Fruit fly (Drosophila melanogaster): ENCODE measurements around the gene norpA.

The norpA gene

DNA sequence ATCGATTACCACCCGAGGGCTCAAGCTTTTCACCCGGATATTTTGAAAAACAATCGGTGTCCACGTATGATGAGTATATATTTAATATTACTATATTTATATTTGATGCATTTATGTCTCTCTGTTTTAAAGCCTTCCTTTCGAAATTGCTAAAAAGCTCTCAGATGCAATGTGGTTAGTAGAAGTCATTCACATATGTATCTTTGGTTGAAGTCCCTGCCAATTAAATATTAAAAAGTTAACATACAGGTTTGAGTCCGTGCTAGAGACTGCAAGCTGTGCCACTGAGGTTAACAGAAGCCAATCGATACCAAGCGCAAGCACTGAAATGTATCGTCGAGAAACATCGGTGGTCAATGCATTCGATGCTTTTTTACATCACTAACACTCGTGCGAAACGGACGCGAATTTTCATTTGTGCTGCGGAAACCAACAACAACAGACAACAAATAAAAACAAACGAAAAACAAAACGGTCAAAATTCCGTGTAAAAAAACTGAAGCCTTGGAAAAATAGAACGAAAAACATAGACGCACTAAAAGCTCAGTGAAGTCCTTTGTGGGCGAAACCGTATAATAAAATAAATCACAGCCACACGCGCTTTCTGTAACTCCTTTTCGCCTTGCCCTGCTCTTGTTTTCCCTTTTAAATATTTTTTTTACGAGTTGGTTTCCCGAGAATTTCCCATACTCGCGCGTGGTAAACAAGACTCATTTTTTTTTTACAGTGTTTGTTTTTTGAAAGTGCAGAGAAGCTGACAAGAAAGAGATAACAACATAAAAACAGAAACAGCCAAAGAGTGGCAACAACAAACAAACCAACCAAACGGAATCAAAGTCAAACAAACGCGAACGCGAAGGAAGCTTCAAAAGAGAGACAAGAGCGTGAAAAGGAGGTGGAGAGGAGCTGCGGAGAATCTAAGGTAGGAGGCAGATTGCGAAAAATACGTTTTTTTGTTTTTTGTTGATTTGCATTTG is at the start of gene norpA (continued):
- TF ChIP-seq CG12219 (GFP tag; optimal IDR thresholded peaks at IDR 0.05) (no peak), CG4282 (GFP tag; optimal IDR thresholded peaks at IDR 0.05) (no peak), CG32772 (GFP tag; IDR thresholded peaks at IDR 0.05) (no peak), CG18262 (tag; optimal IDR thresholded peaks at IDR 0.05) (peak; percentile 5), MESR4 (GFP tag; optimal IDR thresholded peaks at IDR 0.05) (no peak), CG17186 (GFP tag; optimal IDR thresholded peaks at IDR 0.05) (peak; percentile 78), CG2129 (GFP tag; IDR thresholded peaks at IDR 0.05; ENCODE audit: partially characterized antibody) (peak; percentile 70; the same call in 1 of the 2 replicates), CG13894 (tag; optimal IDR thresholded peaks at IDR 0.05) (peak; percentile 61), exex (tag; optimal IDR thresholded peaks at IDR 0.05) (no peak), Lhr (GFP tag; optimal IDR thresholded peaks at IDR 0.05) (peak; percentile 45), CG8089 (GFP tag; optimal IDR thresholded peaks at IDR 0.05) (no peak), ato (GFP tag; IDR thresholded peaks at IDR 0.05; ENCODE audit: partially characterized antibody) (peak; percentile 93), Asciz (GFP tag; optimal IDR thresholded peaks at IDR 0.05) (no peak), CG18599 (GFP tag; optimal IDR thresholded peaks at IDR 0.05) (peak; percentile 15), CG7928 (GFP tag; optimal IDR thresholded peaks at IDR 0.05) (no peak), mam (GFP tag; optimal IDR thresholded peaks at IDR 0.05) (peak; percentile 9), H15 (GFP tag; IDR thresholded peaks at IDR 0.05) (no peak), ssp (GFP tag; IDR thresholded peaks at IDR 0.05) (no peak), nerfin-2 (GFP tag; IDR thresholded peaks at IDR 0.05; ENCODE audit: partially characterized antibody) (peak; percentile 81), CG4424 (GFP tag; optimal IDR thresholded peaks at IDR 0.05) (no peak), p53 (GFP tag; optimal IDR thresholded peaks at IDR 0.05) (no peak), Taf1 (GFP tag; IDR thresholded peaks at IDR 0.05) (no peak), Atf6 (GFP tag; IDR thresholded peaks at IDR 0.05) (no peak; the same call in 1 of the 2 replicates), nerfin-1 (tag; optimal IDR thresholded peaks at IDR 0.05) (no peak), lola (GFP tag; optimal IDR thresholded peaks at IDR 0.05) (no peak), trem (tag; optimal IDR thresholded peaks at IDR 0.05) (peak; percentile 50), org-1 (GFP tag; optimal IDR thresholded peaks at IDR 0.05) (no peak), mirr (GFP tag; optimal IDR thresholded peaks at IDR 0.05) (no peak), CG18011 (GFP tag; optimal IDR thresholded peaks at IDR 0.05) (no peak), Gsc (GFP tag; IDR thresholded peaks at IDR 0.05) (no peak), Fer1 (GFP tag; optimal IDR thresholded peaks at IDR 0.05) (peak; percentile 23), wdn (GFP tag; IDR thresholded peaks at IDR 0.05) (no peak), Dip2 (GFP tag; IDR thresholded peaks at IDR 0.05) (no peak), CG1792 (GFP tag; optimal IDR thresholded peaks at IDR 0.05) (no peak), CG1603 (tag; optimal IDR thresholded peaks at IDR 0.05) (peak; percentile 46), kay (GFP tag; optimal IDR thresholded peaks at IDR 0.05) (no peak), CG7963 (GFP tag; IDR thresholded peaks at IDR 0.05; ENCODE audit: partially characterized antibody) (peak; percentile 94), CG8388 (GFP tag; optimal IDR thresholded peaks at IDR 0.05) (peak; percentile 2), sqz (GFP tag; optimal IDR thresholded peaks at IDR 0.05) (peak; percentile 44), shn (GFP tag; optimal IDR thresholded peaks at IDR 0.05) (peak; percentile 11), pfk (GFP tag; optimal IDR thresholded peaks at IDR 0.05) (no peak), Sry-δ (GFP tag; optimal IDR thresholded peaks at IDR 0.05) (peak; percentile 89), CG15514 (GFP tag; optimal IDR thresholded peaks at IDR 0.05) (peak; percentile 55), seq (GFP tag; IDR thresholded peaks at IDR 0.05) (no peak), CG4360 (GFP tag; IDR thresholded peaks at IDR 0.05) (peak; percentile 59), CTCF (GFP tag; optimal IDR thresholded peaks at IDR 0.05) (peak; percentile 65), CG1602 (GFP tag; optimal IDR thresholded peaks at IDR 0.05) (no peak), CG9932 (GFP tag; IDR thresholded peaks at IDR 0.05) (peak; percentile 60)

Data from whole organism, embryonic.